Fruit fly (Drosophila melanogaster) whole organism, embryonic: ENCODE data around the gene haf.

ENCODE experiments used
- Adf1 ChIP-seq: fragments of 200-800 bp; sonication (Bioruptor generic); IDR thresholded peaks from 2 replicates; pipeline ENCODE4 v1.3.6; 2022; ENCODE audit warnings: missing biosample characterization, missing genetic modification characterization
- Bteb2 ChIP-seq: fragments of 200-800 bp; sonication (Bioruptor generic); optimal IDR thresholded peaks from 2 replicates; lab custom pipeline; 2016; ENCODE audit warnings: missing biosample characterization, missing genetic modification characterization
- CG10959 ChIP-seq: fragments of 200-800 bp; sonication (Bioruptor generic); IDR thresholded peaks from 2 replicates; pipeline ENCODE4 v1.3.6; 2022; ENCODE audit warnings: missing biosample characterization, missing genetic modification characterization
- CG10979 ChIP-seq: fragments of 200-800 bp; sonication (Bioruptor generic); optimal IDR thresholded peaks from 2 replicates; lab custom pipeline; 2018; ENCODE audit warnings: missing biosample characterization, mild to moderate bottlenecking, missing genetic modification characterization, moderate library complexity
- CG12236 ChIP-seq: fragments of 200-800 bp; sonication (Bioruptor generic); optimal IDR thresholded peaks from 2 replicates; lab custom pipeline; 2016; ENCODE audit warnings: missing biosample characterization, missing genetic modification characterization
- CG12659 ChIP-seq: fragments of 200-800 bp; sonication (Bioruptor generic); optimal IDR thresholded peaks from 3 replicates; lab custom pipeline; 2017; ENCODE audit warnings: mild to moderate bottlenecking, missing biosample characterization, missing genetic modification reagents, missing genetic modification characterization
- CG13624 ChIP-seq: fragments of 200-800 bp; sonication (Bioruptor generic); optimal IDR thresholded peaks from 2 replicates; lab custom pipeline; 2016; ENCODE audit warnings: missing biosample characterization, missing genetic modification characterization
- CG16779 ChIP-seq: fragments of 200-800 bp; sonication (Bioruptor generic); IDR thresholded peaks from 2 replicates; pipeline ENCODE4 v1.3.6; 2022; ENCODE audit warnings: missing biosample characterization, missing genetic modification characterization
- CG16813 ChIP-seq: fragments of 200-800 bp; sonication (Bioruptor generic); IDR thresholded peaks from 3 replicates; pipeline ENCODE4 v1.3.6; 2022; ENCODE audit warnings: missing biosample characterization, missing genetic modification characterization; ENCODE audit not compliant: partially characterized antibody
- CG16863 ChIP-seq: fragments of 200-800 bp; sonication (Bioruptor generic); optimal IDR thresholded peaks from 3 replicates; lab custom pipeline; 2016; ENCODE audit warnings: missing biosample characterization, missing genetic modification characterization
- CG2678 ChIP-seq: fragments of 200-800 bp; sonication (Bioruptor generic); optimal IDR thresholded peaks from 3 replicates; lab custom pipeline; 2019; ENCODE audit warnings: missing biosample characterization, mild to moderate bottlenecking, missing genetic modification characterization, moderate library complexity
- CG31224 ChIP-seq: fragments of 200-800 bp; sonication (Bioruptor generic); IDR thresholded peaks from 2 replicates; pipeline ENCODE4 v1.3.6; 2022; ENCODE audit warnings: missing biosample characterization, missing genetic modification characterization
- CG33213 ChIP-seq: fragments of 200-800 bp; sonication (Bioruptor generic); optimal IDR thresholded peaks from 3 replicates; lab custom pipeline; 2016; ENCODE audit warnings: missing biosample characterization, missing genetic modification characterization
- CG42726 ChIP-seq: fragments of 200-800 bp; sonication (Bioruptor generic); IDR thresholded peaks from 2 replicates; pipeline ENCODE4 v1.3.6; 2022; ENCODE audit warnings: missing biosample characterization, missing genetic modification characterization; ENCODE audit not compliant: partially characterized antibody
- CG4282 ChIP-seq: fragments of 200-800 bp; sonication (Bioruptor generic); optimal IDR thresholded peaks from 2 replicates; lab custom pipeline; 2016; ENCODE audit warnings: missing biosample characterization, missing genetic modification characterization
- CG4617 ChIP-seq: fragments of 200-800 bp; sonication (Bioruptor generic); optimal IDR thresholded peaks from 3 replicates; lab custom pipeline; 2016; ENCODE audit warnings: missing biosample characterization, missing genetic modification characterization, borderline replicate concordance
- CG6689 ChIP-seq: fragments of 200-800 bp; sonication (Bioruptor generic); IDR thresholded peaks from 2 replicates; pipeline ENCODE4 v1.3.6; 2022; ENCODE audit warnings: missing biosample characterization, missing genetic modification characterization
- CG7556 ChIP-seq: fragments of 200-800 bp; sonication (Bioruptor generic); optimal IDR thresholded peaks from 2 replicates; lab custom pipeline; 2017; ENCODE audit warnings: missing biosample characterization, mild to moderate bottlenecking, missing genetic modification characterization
- CG8089 ChIP-seq: fragments of 200-800 bp; sonication (Bioruptor generic); optimal IDR thresholded peaks from 3 replicates; lab custom pipeline; 2016; ENCODE audit warnings: missing biosample characterization, missing genetic modification characterization
- CoRest ChIP-seq: fragments of 200-800 bp; sonication (Bioruptor generic); optimal IDR thresholded peaks from 3 replicates; lab custom pipeline; 2018; ENCODE audit warnings: missing biosample characterization, mild to moderate bottlenecking, missing genetic modification characterization, moderate library complexity
- D ChIP-seq, 2 experiments: fragments of 200-800 bp in 1 of 2; fragments of >200 bp in 1 of 2; sonication (Bioruptor generic) in 1 of 2; optimal IDR thresholded peaks; 2 replicates in 1 of 2; 3 replicates in 1 of 2; lab custom pipeline; 2017; ENCODE audit warnings: mild to moderate bottlenecking in 1 of 2, missing biosample characterization in 1 of 2, missing genetic modification characterization in 1 of 2, missing genetic modification reagents in 1 of 2
- Doc2 ChIP-seq: fragments of 200-800 bp; sonication (Bioruptor generic); IDR thresholded peaks from 2 replicates; pipeline ENCODE4 v1.3.6; 2022; ENCODE audit warnings: missing biosample characterization, missing genetic modification characterization
- Fer3 ChIP-seq: fragments of 200-800 bp; sonication (Bioruptor generic); optimal IDR thresholded peaks from 2 replicates; lab custom pipeline; 2018; ENCODE audit warnings: missing biosample characterization, mild to moderate bottlenecking, missing genetic modification characterization, moderate library complexity
- HmgZ ChIP-seq: fragments of 200-800 bp; sonication (Bioruptor generic); optimal IDR thresholded peaks from 2 replicates; lab custom pipeline; 2018; ENCODE audit warnings: missing biosample characterization, mild to moderate bottlenecking, missing genetic modification characterization
- Hr39 ChIP-seq: fragments of >200 bp; optimal IDR thresholded peaks from 2 replicates; lab custom pipeline; 2017
- Meics ChIP-seq: fragments of 200-800 bp; sonication (Bioruptor generic); optimal IDR thresholded peaks from 2 replicates; lab custom pipeline; 2017; ENCODE audit warnings: missing biosample characterization, mild to moderate bottlenecking, missing genetic modification characterization
- Nf-YA ChIP-seq: fragments of 200-800 bp; sonication (Bioruptor generic); IDR thresholded peaks from 2 replicates; pipeline ENCODE4 v1.3.6; 2022; ENCODE audit warnings: missing biosample characterization, missing genetic modification characterization
- NfI ChIP-seq: fragments of 200-800 bp; sonication (Bioruptor generic); optimal IDR thresholded peaks from 3 replicates; lab custom pipeline; 2018; ENCODE audit warnings: missing biosample characterization, mild to moderate bottlenecking, missing genetic modification characterization, moderate library complexity
- Pdp1 ChIP-seq, 2 experiments: fragments of 200-800 bp; sonication (Bioruptor generic); optimal IDR thresholded peaks; 3 replicates each; lab custom pipeline; 2016; ENCODE audit warnings: missing biosample characterization in 2 of 2, missing genetic modification characterization in 2 of 2, mild to moderate bottlenecking in 1 of 2, moderate library complexity in 1 of 2
- YL-1 ChIP-seq: fragments of 200-800 bp; sonication (Bioruptor generic); optimal IDR thresholded peaks from 3 replicates; lab custom pipeline; 2017; ENCODE audit warnings: missing biosample characterization, mild to moderate bottlenecking, missing genetic modification characterization
- abd-A ChIP-seq: fragments of 200-800 bp; sonication (Bioruptor generic); optimal IDR thresholded peaks from 3 replicates; lab custom pipeline; 2019; ENCODE audit warnings: missing biosample characterization, mild to moderate bottlenecking, missing genetic modification characterization, moderate library complexity
- amos ChIP-seq: fragments of 200-800 bp; sonication (Bioruptor generic); IDR thresholded peaks from 2 replicates; pipeline ENCODE4 v1.3.6; 2022; ENCODE audit warnings: missing biosample characterization, missing genetic modification characterization; ENCODE audit not compliant: partially characterized antibody
- bowl ChIP-seq: fragments of 200-800 bp; sonication (Bioruptor generic); IDR thresholded peaks from 2 replicates; pipeline ENCODE4 v1.3.6; 2022; ENCODE audit warnings: missing biosample characterization, missing genetic modification characterization
- cad ChIP-seq: fragments of >200 bp; optimal IDR thresholded peaks from 2 replicates; lab custom pipeline; 2017; ENCODE audit warnings: missing biosample characterization, missing genetic modification characterization
- cas ChIP-seq: fragments of 200-800 bp; sonication (Bioruptor generic); IDR thresholded peaks from 2 replicates; pipeline ENCODE4 v1.3.6; 2022; ENCODE audit warnings: missing biosample characterization, missing genetic modification characterization
- dimm ChIP-seq: fragments of 200-800 bp; sonication (Bioruptor generic); IDR thresholded peaks from 2 replicates; pipeline ENCODE4 v1.3.6; 2022; ENCODE audit warnings: missing biosample characterization, missing genetic modification characterization
- dmrt99B ChIP-seq: fragments of 200-800 bp; sonication (Bioruptor generic); optimal IDR thresholded peaks from 2 replicates; lab custom pipeline; 2018; ENCODE audit warnings: missing biosample characterization, mild to moderate bottlenecking, missing genetic modification characterization, moderate library complexity
- eve ChIP-seq, 2 experiments: fragments of >200 bp; optimal IDR thresholded peaks; 2 replicates each; lab custom pipeline; 2017; ENCODE audit warnings: missing biosample characterization in 2 of 2, missing genetic modification characterization in 2 of 2
- ham ChIP-seq: fragments of 200-800 bp; sonication (Bioruptor generic); IDR thresholded peaks from 2 replicates; pipeline ENCODE4 v1.3.6; 2022; ENCODE audit warnings: missing biosample characterization, missing genetic modification characterization
- lov ChIP-seq, 2 experiments: fragments of 200-800 bp in 1 of 2; fragments of >200 bp in 1 of 2; sonication (Bioruptor generic) in 1 of 2; IDR thresholded peaks in 1 of 2; optimal IDR thresholded peaks in 1 of 2; 2 replicates in 1 of 2; 3 replicates in 1 of 2; pipeline versions ENCODE4 v1.3.6 to Lab custom; 2017 to 2022; ENCODE audit warnings: missing biosample characterization in 1 of 2, missing genetic modification characterization in 1 of 2
- mam ChIP-seq: fragments of 200-800 bp; sonication (Bioruptor generic); optimal IDR thresholded peaks from 3 replicates; lab custom pipeline; 2016; ENCODE audit warnings: missing biosample characterization, missing genetic modification characterization
- p53 ChIP-seq: fragments of 200-800 bp; sonication (Bioruptor generic); optimal IDR thresholded peaks from 2 replicates; lab custom pipeline; 2016; ENCODE audit warnings: missing biosample characterization, missing genetic modification characterization
- sens ChIP-seq: fragments of 200-800 bp; sonication (Bioruptor generic); peaks from one replicate; lab custom pipeline; 2016; ENCODE audit warnings: missing biosample characterization, missing genetic modification characterization
- slou ChIP-seq: fragments of 200-800 bp; sonication (Bioruptor generic); optimal IDR thresholded peaks from 3 replicates; lab custom pipeline; 2016; ENCODE audit warnings: missing biosample characterization, missing genetic modification characterization
- tap ChIP-seq: fragments of 200-800 bp; optimal IDR thresholded peaks from 3 replicates; lab custom pipeline; 2019; ENCODE audit warnings: missing biosample characterization, mild to moderate bottlenecking, missing genetic modification characterization, moderate library complexity
- tgo ChIP-seq: fragments of 200-800 bp; sonication (Bioruptor generic); IDR thresholded peaks from 3 replicates; pipeline ENCODE4 v1.3.6; 2022; ENCODE audit warnings: missing biosample characterization, missing genetic modification characterization
- tx ChIP-seq: fragments of 200-800 bp; sonication (Bioruptor generic); optimal IDR thresholded peaks from 2 replicates; lab custom pipeline; 2016; ENCODE audit warnings: missing biosample characterization, missing genetic modification characterization
- unc-4 ChIP-seq: fragments of 200-800 bp; sonication (Bioruptor generic); IDR thresholded peaks from 2 replicates; pipeline ENCODE4 v1.3.6; 2022; ENCODE audit warnings: missing biosample characterization, missing genetic modification characterization; ENCODE audit not compliant: partially characterized antibody
- vfl ChIP-seq: fragments of 200-800 bp; sonication (Bioruptor generic); optimal IDR thresholded peaks from 2 replicates; lab custom pipeline; 2016; ENCODE audit warnings: missing biosample characterization, missing genetic modification characterization
- z ChIP-seq: fragments of 200-800 bp; sonication (Bioruptor generic); IDR thresholded peaks from 3 replicates; pipeline ENCODE4 v1.3.6; 2022; ENCODE audit warnings: missing biosample characterization, missing genetic modification characterization

Gene haf

dm6 chr2L:1615753-1616152, 60.8 kb downstream of the haf start (continued):
- 0 out of 2 replicates have a peak, but pooled peaks have one; percentile 49 for TF ChIP-seq Nf-YA (GFP tag; lab: Robert Waterston, UW)
- no peak for TF ChIP-seq z
- TF ChIP-seq CG6689, result peak; percentile 75
- TF ChIP-seq sens (GFP tag; lab: Kevin White, UChicago), result peak; percentile 94
- peak; percentile 39; the same call in 1 of the 2 replicates for TF ChIP-seq CG31224
- TF ChIP-seq CG16813 (GFP tag; lab: Robert Waterston, UW), result no peak
- peak; percentile 9 for TF ChIP-seq Bteb2 (GFP tag; lab: Kevin White, UChicago)
- no peak for TF ChIP-seq vfl (GFP tag; lab: Kevin White, UChicago)
- no peak for TF ChIP-seq eve (GFP tag; optimal IDR thresholded peaks at IDR 0.05; lab: Kevin White, UChicago)
- TF ChIP-seq CG4282, result no peak
- peak; percentile 82 for TF ChIP-seq CG7556 (GFP tag; lab: Kevin White, UChicago)
- peak; percentile 82 for TF ChIP-seq CG2678
- no peak for TF ChIP-seq CG12236 (GFP tag; lab: Kevin White, UChicago)
- TF ChIP-seq Adf1 (GFP tag; lab: Robert Waterston, UW), result peak; percentile 43; the same call in 1 of the 2 replicates
- no peak for TF ChIP-seq cas (GFP tag; lab: Robert Waterston, UW)
- no peak for TF ChIP-seq YL-1
- TF ChIP-seq CG10979 (tag; lab: Kevin White, UChicago), result peak; percentile 70
- TF ChIP-seq NfI (GFP tag; lab: Kevin White, UChicago), result peak; percentile 37
- TF ChIP-seq bowl (GFP tag; lab: Robert Waterston, UW), result no peak
- TF ChIP-seq lov (optimal IDR thresholded peaks at IDR 0.05; lab: Kevin White, UChicago), result no peak
- no peak for TF ChIP-seq lov (GFP tag; IDR thresholded peaks at IDR 0.05; lab: Robert Waterston, UW)
- TF ChIP-seq CoRest (tag; lab: Kevin White, UChicago), result peak; percentile 53
- TF ChIP-seq Fer3 (tag; lab: Kevin White, UChicago), result peak; percentile 63
- TF ChIP-seq CG4617 (GFP tag; lab: Kevin White, UChicago), result no peak
- TF ChIP-seq CG13624 (GFP tag; lab: Kevin White, UChicago), result peak; percentile 64
- TF ChIP-seq tx, result peak; percentile 23
- TF ChIP-seq CG10959, result 0 out of 2 replicates have a peak, but pooled peaks have one; percentile 33
- TF ChIP-seq dimm (GFP tag; lab: Robert Waterston, UW), result no peak
- TF ChIP-seq ham, result no peak
- no peak for TF ChIP-seq CG8089 (GFP tag; lab: Kevin White, UChicago)
- TF ChIP-seq CG42726 (GFP tag; lab: Robert Waterston, UW), result no peak
- peak; percentile 65 for TF ChIP-seq tgo (GFP tag; lab: Robert Waterston, UW)
- TF ChIP-seq cad (GFP tag; lab: Kevin White, UChicago), result no peak
- TF ChIP-seq tap (tag; lab: Kevin White, UChicago), result peak; percentile 61
- TF ChIP-seq Hr39 (lab: Kevin White, UChicago), result no peak
- TF ChIP-seq CG16863 (GFP tag; lab: Kevin White, UChicago), result peak; percentile 45
- TF ChIP-seq amos (GFP tag; lab: Robert Waterston, UW), result no peak
- no peak for TF ChIP-seq slou
- peak; percentile 79 for TF ChIP-seq dmrt99B (tag; lab: Kevin White, UChicago)
- TF ChIP-seq CG33213 (GFP tag; lab: Kevin White, UChicago), result peak; percentile 38
- peak; percentile 67 for TF ChIP-seq CG12659 (GFP tag; lab: Kevin White, UChicago)
- no peak for TF ChIP-seq unc-4 (GFP tag; lab: Robert Waterston, UW)
- peak; percentile 43 for TF ChIP-seq HmgZ (tag; lab: Kevin White, UChicago)
- peak; percentile 21 for TF ChIP-seq mam
- TF ChIP-seq D (optimal IDR thresholded peaks at IDR 0.05; lab: Kevin White, UChicago), result no peak
- TF ChIP-seq D (GFP tag; optimal IDR thresholded peaks at IDR 0.05; lab: Kevin White, UChicago), result peak; percentile 64
- TF ChIP-seq abd-A (tag; lab: Kevin White, UChicago), result peak; percentile 26
- TF ChIP-seq Doc2 (GFP tag; lab: Robert Waterston, UW), result no peak
- peak; percentile 49 to 50 for TF ChIP-seq Pdp1 (GFP tag; optimal IDR thresholded peaks at IDR 0.05; lab: Kevin White, UChicago)
- TF ChIP-seq Meics (GFP tag; lab: Kevin White, UChicago), result peak; percentile 70
- no peak for TF ChIP-seq CG16779 (GFP tag; lab: Robert Waterston, UW)
- no peak for TF ChIP-seq p53 (GFP tag; lab: Kevin White, UChicago)
